Worm (Caenorhabditis elegans) whole organism, L2 larva: Measurements from ENCODE around the gene fbxa-128.
A peak's percentile ranks its signal among the peaks of the same experiment; 100 is the strongest.

ENCODE experiments used
- C34F6.9 ChIP-seq: fragments of 150-350 bp; optimal IDR thresholded peaks from 2 replicates; lab custom pipeline; 2014; ENCODE audit warnings: missing biosample characterization, missing genetic modification characterization
- F13H6.1 ChIP-seq: sonication (generic microtip); optimal IDR thresholded peaks from 2 replicates; lab custom pipeline; 2016; ENCODE audit warnings: missing genetic modification characterization, missing compliant biosample characterization
- Y55F3AM.14 ChIP-seq: fragments of 200-800 bp; sonication (Bioruptor generic); optimal IDR thresholded peaks from 2 replicates; lab custom pipeline; 2018; ENCODE audit warnings: mild to moderate bottlenecking, missing genetic modification characterization, missing compliant biosample characterization
- ZK546.5 ChIP-seq: sonication (generic microtip); optimal IDR thresholded peaks from 2 replicates; lab custom pipeline; 2017; ENCODE audit warnings: missing biosample characterization, missing genetic modification characterization
- alr-1 ChIP-seq: fragments of 150-350 bp; optimal IDR thresholded peaks from 2 replicates; lab custom pipeline; 2014; ENCODE audit warnings: missing biosample characterization, missing genetic modification characterization
- ama-1 ChIP-seq: fragments of 150-350 bp; optimal IDR thresholded peaks from 2 replicates; lab custom pipeline; 2018; ENCODE audit warnings: inconsistent platforms
- blmp-1 ChIP-seq: sonication (generic microtip); optimal IDR thresholded peaks from 2 replicates; lab custom pipeline; 2017; ENCODE audit warnings: missing genetic modification characterization, mild to moderate bottlenecking, missing compliant biosample characterization, antibody characterized with exemption, moderate library complexity; ENCODE audit not compliant: insufficient read depth
- ceh-16 ChIP-seq: fragments of 150-350 bp; optimal IDR thresholded peaks from 2 replicates; lab custom pipeline; 2014; ENCODE audit warnings: missing biosample characterization, missing genetic modification characterization
- ceh-82 ChIP-seq: fragments of 150-350 bp; optimal IDR thresholded peaks from 2 replicates; lab custom pipeline; 2014; ENCODE audit warnings: missing biosample characterization, missing genetic modification characterization
- dmd-4 ChIP-seq: sonication (generic microtip); optimal IDR thresholded peaks from 2 replicates; lab custom pipeline; 2017; ENCODE audit warnings: missing biosample characterization, missing genetic modification characterization
- elt-1 ChIP-seq: fragments of 150-350 bp; optimal IDR thresholded peaks from 2 replicates; lab custom pipeline; 2014; ENCODE audit warnings: missing biosample characterization, missing genetic modification characterization
- elt-3 ChIP-seq: sonication (generic microtip); optimal IDR thresholded peaks from 2 replicates; lab custom pipeline; 2017; ENCODE audit warnings: missing biosample characterization, missing genetic modification characterization
- fos-1 ChIP-seq: fragments of 150-350 bp; optimal IDR thresholded peaks from 2 replicates; lab custom pipeline; 2014; ENCODE audit warnings: missing biosample characterization, missing genetic modification characterization
- gmeb-1 ChIP-seq: fragments of 150-350 bp; optimal IDR thresholded peaks from 2 replicates; lab custom pipeline; 2014; ENCODE audit warnings: missing biosample characterization, missing genetic modification characterization
- lin-11 ChIP-seq: fragments of 150-350 bp; sonication (generic microtip); optimal IDR thresholded peaks from 2 replicates; lab custom pipeline; 2014; ENCODE audit warnings: missing biosample characterization, missing genetic modification characterization, inconsistent platforms, mixed read lengths
- lin-13 ChIP-seq: fragments of 150-350 bp; optimal IDR thresholded peaks from 2 replicates; lab custom pipeline; 2014; ENCODE audit warnings: missing biosample characterization, missing genetic modification reagents, missing genetic modification characterization
- lin-39 ChIP-seq: fragments of 150-350 bp; optimal IDR thresholded peaks from 2 replicates; lab custom pipeline; 2014; ENCODE audit warnings: missing biosample characterization, missing genetic modification reagents, missing genetic modification characterization
- lsy-2 ChIP-seq, 2 experiments: fragments of 150-350 bp in 1 of 2; sonication (generic microtip) in 1 of 2; optimal IDR thresholded peaks; 2 replicates each; lab custom pipeline; 2014 to 2017; ENCODE audit warnings: missing biosample characterization in 2 of 2, missing genetic modification characterization in 2 of 2
- mab-5 ChIP-seq: fragments of 150-350 bp; optimal IDR thresholded peaks from 2 replicates; lab custom pipeline; 2014; ENCODE audit warnings: missing biosample characterization, missing genetic modification characterization
- mbf-1 ChIP-seq: sonication (generic microtip); optimal IDR thresholded peaks from 2 replicates; lab custom pipeline; 2017; ENCODE audit warnings: missing biosample characterization, missing genetic modification characterization
- nhr-11 ChIP-seq: fragments of 150-350 bp; optimal IDR thresholded peaks from 2 replicates; lab custom pipeline; 2014; ENCODE audit warnings: missing biosample characterization, missing genetic modification characterization
- nhr-129 ChIP-seq: fragments of 150-350 bp; optimal IDR thresholded peaks from 2 replicates; lab custom pipeline; 2014; ENCODE audit warnings: missing biosample characterization, missing genetic modification characterization
- nhr-237 ChIP-seq: fragments of 150-350 bp; optimal IDR thresholded peaks from 2 replicates; lab custom pipeline; 2014; ENCODE audit warnings: missing biosample characterization, missing genetic modification characterization
- nhr-77 ChIP-seq: fragments of 150-350 bp; optimal IDR thresholded peaks from 2 replicates; lab custom pipeline; 2014; ENCODE audit warnings: missing biosample characterization, missing genetic modification characterization
- peb-1 ChIP-seq: fragments of 150-350 bp; optimal IDR thresholded peaks from 2 replicates; lab custom pipeline; 2014; ENCODE audit warnings: missing biosample characterization, missing genetic modification characterization
- skn-1 ChIP-seq: sonication (generic microtip); optimal IDR thresholded peaks from 2 replicates; lab custom pipeline; 2017; ENCODE audit warnings: missing biosample characterization, missing genetic modification characterization
- sma-3 ChIP-seq: sonication (generic microtip); optimal IDR thresholded peaks from 2 replicates; lab custom pipeline; 2016; ENCODE audit warnings: missing genetic modification reagents, missing genetic modification characterization, missing compliant biosample characterization
- unc-62 ChIP-seq: fragments of 150-350 bp; optimal IDR thresholded peaks from 2 replicates; lab custom pipeline; 2014; ENCODE audit warnings: missing biosample characterization, missing genetic modification reagents, missing genetic modification characterization
- zag-1 ChIP-seq: fragments of 150-350 bp; optimal IDR thresholded peaks from 2 replicates; lab custom pipeline; 2014; ENCODE audit warnings: missing biosample characterization, missing genetic modification characterization
- ztf-1 ChIP-seq: fragments of 200-800 bp; sonication (Bioruptor generic); conservative IDR thresholded peaks from 2 replicates; pipeline ENCODE4 v1.3.6; 2022; ENCODE audit warnings: missing genetic modification characterization, missing compliant biosample characterization
- ztf-4 ChIP-seq: fragments of 150-350 bp; optimal IDR thresholded peaks from 2 replicates; lab custom pipeline; 2014; ENCODE audit warnings: missing biosample characterization, missing genetic modification characterization

Gene fbxa-128

DNA sequence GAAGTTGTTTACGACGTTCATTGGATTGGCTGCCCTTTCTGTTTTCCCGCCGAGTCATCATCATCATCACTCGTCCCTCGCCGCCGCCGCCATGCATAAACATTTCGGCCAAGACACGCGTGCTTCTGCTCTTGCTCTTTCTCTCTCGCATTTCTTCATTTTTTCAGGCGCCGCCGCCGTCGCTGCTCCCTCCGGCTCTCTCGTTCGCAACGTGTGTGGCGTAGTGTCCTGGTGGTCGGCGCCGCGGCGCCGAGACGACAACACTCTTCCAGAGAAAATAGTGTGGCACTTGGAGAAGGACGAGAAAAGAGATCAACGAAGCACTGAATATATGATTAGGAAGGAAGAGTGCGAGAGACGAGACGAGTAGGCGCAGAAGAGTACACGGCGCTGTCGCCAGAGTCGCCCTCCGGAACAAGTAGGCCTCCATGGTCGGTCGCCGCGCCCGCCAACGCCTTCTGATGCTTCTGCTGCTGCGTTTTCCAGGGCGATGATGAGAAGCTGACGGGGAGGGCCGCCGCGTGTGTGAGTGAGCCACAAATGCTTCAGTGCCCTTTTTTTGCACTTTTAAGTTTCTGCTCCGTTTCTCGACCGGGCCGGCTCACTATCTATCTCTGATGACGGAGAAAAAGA lies 46.7 kb upstream of the fbxa-128 start (continued):
- TF ChIP-seq ZK546.5 (no peak), nhr-237 (tag; lab: Kevin White, UChicago) (no peak), Y55F3AM.14 (GFP tag; lab: Kevin White, UChicago) (peak; percentile 40)

ce11 chrIII:11175642-11176217 lies 36.8 kb upstream of the fbxa-128 start:
- TF ChIP-seq ceh-16 (tag; lab: Kevin White, UChicago), result no peak
- TF ChIP-seq skn-1 (tag; lab: Kevin White, UChicago), result no peak
- TF ChIP-seq unc-62 (GFP tag; lab: Kevin White, UChicago), result no peak
- no peak for TF ChIP-seq nhr-11 (tag; lab: Kevin White, UChicago)
- no peak for TF ChIP-seq alr-1
- no peak for TF ChIP-seq F13H6.1 (tag; lab: Kevin White, UChicago)
- TF ChIP-seq nhr-77 (tag; lab: Kevin White, UChicago), result no peak
- no peak for TF ChIP-seq dmd-4 (tag; lab: Kevin White, UChicago)
- TF ChIP-seq fos-1, result no peak
- TF ChIP-seq ZK546.5, result no peak
- no peak for TF ChIP-seq zag-1 (tag; lab: Kevin White, UChicago)
- no peak for TF ChIP-seq nhr-129 (tag; lab: Kevin White, UChicago)
- TF ChIP-seq ztf-1, result no peak
- TF ChIP-seq ztf-4 (tag; lab: Kevin White, UChicago), result no peak
- no peak for TF ChIP-seq gmeb-1 (tag; lab: Kevin White, UChicago)
- no peak for TF ChIP-seq peb-1 (tag; lab: Kevin White, UChicago)
- TF ChIP-seq lsy-2 (tag; optimal IDR thresholded peaks at IDR 0.05; lab: Kevin White, UChicago), result no peak

ce11 chrIII:11172232-11172713 lies 33.4 kb upstream of the fbxa-128 start:
- TF ChIP-seq ceh-82 (tag; lab: Kevin White, UChicago) (no peak), lin-13 (no peak)

ce11 chrIII:11170509-11170908 lies 31.6 kb upstream of the fbxa-128 start:
- no peak for TF ChIP-seq sma-3 (GFP tag; lab: Kevin White, UChicago)
- TF ChIP-seq C34F6.9 (tag; lab: Kevin White, UChicago), result no peak
- TF ChIP-seq elt-1 (tag; lab: Kevin White, UChicago), result no peak
- no peak for TF ChIP-seq ceh-82 (tag; lab: Kevin White, UChicago)

DNA sequence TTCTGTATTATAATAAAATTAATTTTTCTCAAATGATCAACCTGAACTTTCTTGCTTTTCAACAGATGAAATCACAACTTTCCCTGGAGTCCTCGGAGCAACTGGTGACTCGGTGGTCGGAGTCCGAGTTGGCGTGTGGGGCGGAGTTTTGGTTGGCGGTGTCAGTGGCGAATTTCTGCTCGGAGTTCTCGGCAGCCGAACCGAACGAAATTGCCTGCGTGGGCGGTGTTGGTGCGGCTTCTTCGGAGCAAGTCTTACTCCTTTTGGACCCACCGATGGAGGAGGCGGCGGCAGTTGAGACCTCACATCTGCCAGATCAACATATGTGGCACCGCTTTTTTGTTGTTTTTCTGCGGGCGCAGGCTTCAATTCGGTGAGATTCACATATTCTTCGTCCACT lies 30.8 kb upstream of the fbxa-128 start:
- TF ChIP-seq nhr-11 (tag; lab: Kevin White, UChicago), result no peak
- no peak for TF ChIP-seq ceh-82 (tag; lab: Kevin White, UChicago)
- TF ChIP-seq mab-5, result no peak
- no peak for TF ChIP-seq lin-11
- no peak for TF ChIP-seq ama-1 (lab: Kevin White, UChicago)
- TF ChIP-seq ztf-1, result no peak
- no peak for TF ChIP-seq ztf-4 (tag; lab: Kevin White, UChicago)
- TF ChIP-seq, all 48 proteins: peak for 0

DNA sequence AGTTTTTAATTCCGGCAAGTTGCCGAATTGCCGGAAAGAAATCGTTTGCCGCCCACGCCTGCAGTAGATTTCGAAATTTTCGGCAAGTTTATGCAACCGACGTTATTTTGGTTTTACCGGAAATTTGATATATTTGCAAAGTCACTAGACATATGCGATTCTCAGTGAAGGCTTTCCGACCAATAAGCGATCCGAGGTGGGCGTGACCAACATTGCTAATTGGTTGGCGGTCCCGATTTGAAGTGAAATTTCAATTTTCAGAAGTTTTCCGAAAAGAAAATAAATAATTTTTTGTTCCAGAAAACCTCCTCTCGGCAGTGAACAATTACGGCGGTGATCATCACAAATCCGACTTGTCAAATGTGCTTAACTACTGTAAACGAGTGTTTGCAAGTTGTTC lies 19.0 kb upstream of the fbxa-128 start:
- TF ChIP-seq mbf-1 (tag; lab: Kevin White, UChicago), result no peak
- no peak for TF ChIP-seq blmp-1
- no peak for TF ChIP-seq sma-3 (GFP tag; lab: Kevin White, UChicago)
- TF ChIP-seq elt-3 (tag; lab: Kevin White, UChicago), result no peak
- no peak for TF ChIP-seq mab-5

ce11 chrIII:11157099-11157498 lies 18.2 kb upstream of the fbxa-128 start, which contains the start of gene Y47D3A.31:
Gene Y47D3A.31, minus strand, starts transcription at chrIII:11157199.
- no peak for TF ChIP-seq nhr-11 (tag; lab: Kevin White, UChicago)
- no peak for TF ChIP-seq Y55F3AM.14 (GFP tag; lab: Kevin White, UChicago)
- no peak for TF ChIP-seq dmd-4 (tag; lab: Kevin White, UChicago)
- TF ChIP-seq nhr-237 (tag; lab: Kevin White, UChicago), result no peak
- TF ChIP-seq sma-3 (GFP tag; lab: Kevin White, UChicago), result no peak
- TF ChIP-seq lin-39 (tag; lab: Kevin White, UChicago), result no peak
